Worm (Caenorhabditis elegans) whole organism, young adult: ENCODE data around the gene mrps-14.

Experiments used
- F22D6.2 ChIP-seq: sonication (generic microtip); optimal IDR thresholded peaks from 2 replicates; lab custom pipeline; 2016; ENCODE audit warnings: mild to moderate bottlenecking, missing genetic modification characterization, missing compliant biosample characterization
- hlh-26 ChIP-seq: fragments of 200-800 bp; sonication (Bioruptor generic); conservative IDR thresholded peaks from 2 replicates; pipeline ENCODE4 v1.3.6; 2022; ENCODE audit warnings: missing genetic modification reagents, missing genetic modification characterization, missing compliant biosample characterization
- hsf-1 ChIP-seq: fragments of 200-800 bp; sonication (Bioruptor generic); IDR thresholded peaks from 2 replicates; pipeline ENCODE4 v1.3.6; 2022; ENCODE audit warnings: missing genetic modification reagents, missing genetic modification characterization, missing compliant biosample characterization
- unc-62 ChIP-seq: fragments of 150-350 bp; optimal IDR thresholded peaks from 2 replicates; lab custom pipeline; 2014; ENCODE audit warnings: missing biosample characterization, missing genetic modification reagents, missing genetic modification characterization

DNA sequence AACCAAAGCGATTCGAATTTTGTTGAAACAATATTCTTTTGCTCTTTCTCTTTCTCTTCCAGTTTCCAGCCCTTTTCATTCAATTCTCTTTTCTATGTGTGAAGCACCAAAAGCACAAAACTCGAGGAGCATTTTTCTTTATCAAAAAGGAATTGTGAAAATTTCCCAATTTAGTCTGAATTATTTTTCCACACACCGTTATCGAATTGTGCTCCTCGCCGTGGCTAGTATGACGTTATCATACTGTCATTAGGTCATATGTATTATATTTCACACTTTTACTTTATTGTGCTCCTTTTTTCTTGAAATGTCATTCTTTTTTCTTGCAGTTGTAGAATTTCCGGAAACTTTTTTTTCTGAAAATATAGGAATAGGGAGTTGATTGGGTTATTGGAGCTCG, 20.7 kb downstream of the mrps-14 start:
- TF ChIP-seq hlh-26 = no peak
- no peak for TF ChIP-seq hsf-1 (GFP tag; lab: Robert Waterston, UW)
- TF ChIP-seq unc-62 (GFP tag; lab: Kevin White, UChicago) = no peak
- no peak for TF ChIP-seq F22D6.2 (tag; lab: Kevin White, UChicago)
